Worm (Caenorhabditis elegans): Measurements from ENCODE around the gene F35F10.13.

F35F10.13 gene

ce11 chrV:3315308-3315707 is 3.6 kb downstream of the F35F10.13 start, which contains the start of gene arrd-19 (continued):
- TF ChIP-seq C34F6.9 (tag; optimal IDR thresholded peaks at IDR 0.05) = peak; percentile 91
- TF ChIP-seq lin-13 (GFP tag; optimal IDR thresholded peaks at IDR 0.05) = peak; percentile 76
- no peak for TF ChIP-seq alr-1 (tag; optimal IDR thresholded peaks at IDR 0.05)
- TF ChIP-seq nhr-77 (tag; optimal IDR thresholded peaks at IDR 0.05) = no peak
- no peak for TF ChIP-seq R02D3.7 (tag; optimal IDR thresholded peaks at IDR 0.05)
- TF ChIP-seq nhr-6 (tag; optimal IDR thresholded peaks at IDR 0.05) = peak; percentile 76

ce11 chrV:3312067-3312666 is 6.7 kb downstream of the F35F10.13 start, which contains the start of gene arrd-18:
arrd-18 (minus strand) TSS chrV:3312117.
- TF ChIP-seq sma-9 (GFP tag; optimal IDR thresholded peaks at IDR 0.05) (peak; percentile 87), sma-9 (tag; optimal IDR thresholded peaks at IDR 0.05) (no peak), unc-62 (GFP tag; optimal IDR thresholded peaks at IDR 0.05) (no peak), unc-55 (GFP tag; optimal IDR thresholded peaks at IDR 0.05) (peak; percentile 40), peb-1 (tag; optimal IDR thresholded peaks at IDR 0.05) (no peak), lsy-2 (tag; optimal IDR thresholded peaks at IDR 0.05) (peak in 1 of 2 experiments; percentile 43), elt-1 (tag; optimal IDR thresholded peaks at IDR 0.05) (no peak), nhr-6 (tag; optimal IDR thresholded peaks at IDR 0.05) (no peak), C34F6.9 (tag; optimal IDR thresholded peaks at IDR 0.05) (peak; percentile 59), F13H6.1 (tag; optimal IDR thresholded peaks at IDR 0.05) (peak; percentile 83), nhr-21 (tag; optimal IDR thresholded peaks at IDR 0.05) (no peak)

- TF ChIP-seq sem-4 (tag; optimal IDR thresholded peaks at IDR 0.05) (no peak), sma-9 (GFP tag; optimal IDR thresholded peaks at IDR 0.05) (no peak), sma-9 (tag; optimal IDR thresholded peaks at IDR 0.05) (no peak), lin-39 (tag; optimal IDR thresholded peaks at IDR 0.05) (no peak), mdl-1 (tag; optimal IDR thresholded peaks at IDR 0.05) (no peak), zag-1 (tag; optimal IDR thresholded peaks at IDR 0.05) (no peak)
Measured at ce11 chrV:3308169-3308568, 10.7 kb downstream of the F35F10.13 start, which contains the start of gene srbc-3. srbc-3 (plus strand) TSS chrV:3308469.

ce11 chrV:3301898-3302297 is 17.0 kb downstream of the F35F10.13 start, which contains the start of gene srbc-1:
srbc-1 (minus strand) TSS chrV:3301998.
- TF ChIP-seq nhr-23 (tag; optimal IDR thresholded peaks at IDR 0.05) = no peak
- no peak for TF ChIP-seq ztf-1 (GFP tag; conservative IDR thresholded peaks at IDR 0.05)
- TF ChIP-seq F13H6.1 (tag; optimal IDR thresholded peaks at IDR 0.05) = no peak

ce11 chrV:3299437-3299836 is 19.4 kb downstream of the F35F10.13 start:
- TF ChIP-seq nhr-10 (tag; optimal IDR thresholded peaks at IDR 0.05) (no peak), lsy-2 (tag; optimal IDR thresholded peaks at IDR 0.05) (no peak), sem-4 (tag; optimal IDR thresholded peaks at IDR 0.05) (no peak), snpc-4 (tag; optimal IDR thresholded peaks at IDR 0.05) (no peak)

- no peak for TF ChIP-seq ztf-1 (GFP tag; conservative IDR thresholded peaks at IDR 0.05)
Measured at ce11 chrV:3297764-3298163, 21.1 kb downstream of the F35F10.13 start, which contains the start of gene srx-122. srx-122 (minus strand) TSS chrV:3297864.

ce11 chrV:3295368-3295767 is 23.5 kb downstream of the F35F10.13 start:
- TF ChIP-seq nhr-21 (tag; optimal IDR thresholded peaks at IDR 0.05) (no peak), ama-1 (optimal IDR thresholded peaks at IDR 0.05) (no peak), snpc-4 (tag; optimal IDR thresholded peaks at IDR 0.05) (no peak), sem-4 (tag; optimal IDR thresholded peaks at IDR 0.05) (no peak), elt-3 (tag; optimal IDR thresholded peaks at IDR 0.05) (no peak), R02D3.7 (tag; optimal IDR thresholded peaks at IDR 0.05) (no peak)

ce11 chrV:3289267-3289666 is 29.6 kb downstream of the F35F10.13 start, which contains the start of gene F35F10.6:
F35F10.6 (minus strand) TSS chrV:3289367.
- TF ChIP-seq unc-55 (GFP tag; optimal IDR thresholded peaks at IDR 0.05) = no peak
- TF ChIP-seq R02D3.7 (tag; optimal IDR thresholded peaks at IDR 0.05) = no peak
- no peak for TF ChIP-seq nhr-10 (tag; optimal IDR thresholded peaks at IDR 0.05)
- TF ChIP-seq aly-2 (tag; optimal IDR thresholded peaks at IDR 0.05) = no peak
- no peak for TF ChIP-seq gmeb-1 (tag; optimal IDR thresholded peaks at IDR 0.05)
- TF ChIP-seq skn-1 (tag; optimal IDR thresholded peaks at IDR 0.05) = no peak
- no peak for TF ChIP-seq lsy-2 (tag; optimal IDR thresholded peaks at IDR 0.05)
- TF ChIP-seq mbf-1 (tag; optimal IDR thresholded peaks at IDR 0.05) = no peak
- no peak for TF ChIP-seq mdl-1 (tag; optimal IDR thresholded peaks at IDR 0.05)
- no peak for TF ChIP-seq nhr-25 (tag; optimal IDR thresholded peaks at IDR 0.05)
- TF ChIP-seq nhr-23 (tag; optimal IDR thresholded peaks at IDR 0.05) = no peak
- no peak for TF ChIP-seq C34F6.9 (tag; optimal IDR thresholded peaks at IDR 0.05)
- no peak for TF ChIP-seq ztf-1 (GFP tag; conservative IDR thresholded peaks at IDR 0.05)
- no peak for TF ChIP-seq ceh-82 (tag; optimal IDR thresholded peaks at IDR 0.05)
- no peak for TF ChIP-seq ZK546.5 (tag; optimal IDR thresholded peaks at IDR 0.05)
- TF ChIP-seq sma-3 (GFP tag; optimal IDR thresholded peaks at IDR 0.05) = no peak
- no peak for TF ChIP-seq nhr-21 (tag; optimal IDR thresholded peaks at IDR 0.05)
- TF ChIP-seq dmd-4 (tag; optimal IDR thresholded peaks at IDR 0.05) = no peak
- TF ChIP-seq lin-11 (tag; optimal IDR thresholded peaks at IDR 0.05) = no peak
